Worm (Caenorhabditis elegans): ENCODE data around the gene acds-10.

acds-10 gene

ce11 chrV:5790497-5791280 is 43.1 kb downstream of the acds-10 start, which contains the start of the genes nhr-142 and F44E7.9 (continued):
- TF ChIP-seq mdl-1 (tag; optimal IDR thresholded peaks at IDR 0.05), result peak in 1 of 2 experiments; percentile 32
- peak; percentile 39; the same call in 1 of the 2 replicates for TF ChIP-seq ZK337.2 (GFP tag; IDR thresholded peaks at IDR 0.05)
- TF ChIP-seq mep-1 (tag; optimal IDR thresholded peaks at IDR 0.05), result peak; percentile 95
- TF ChIP-seq F37D6.2 (tag; optimal IDR thresholded peaks at IDR 0.05), result peak; percentile 61

ce11 chrV:5792031-5792430 is 44.4 kb downstream of the acds-10 start, which contains the start of gene ZC250.2:
Gene ZC250.2, plus strand, starts transcription at chrV:5792331.
- TF ChIP-seq nhr-6 (tag; optimal IDR thresholded peaks at IDR 0.05) (no peak), nhr-102 (tag; optimal IDR thresholded peaks at IDR 0.05) (no peak), R02D3.7 (tag; optimal IDR thresholded peaks at IDR 0.05) (no peak), snpc-4 (tag; optimal IDR thresholded peaks at IDR 0.05) (no peak), dmd-6 (GFP tag; IDR thresholded peaks at IDR 0.05) (no peak), set-16 (GFP tag; IDR thresholded peaks at IDR 0.05) (no peak), madf-9 (GFP tag; conservative IDR thresholded peaks at IDR 0.05) (no peak), zfp-3 (GFP tag; conservative IDR thresholded peaks at IDR 0.05) (no peak), lin-38 (GFP tag; IDR thresholded peaks at IDR 0.05) (no peak), nhr-237 (tag; optimal IDR thresholded peaks at IDR 0.05) (no peak), mxl-2 (GFP tag; conservative IDR thresholded peaks at IDR 0.05) (no peak), F10B5.3 (tag; optimal IDR thresholded peaks at IDR 0.05) (no peak)

DNA sequence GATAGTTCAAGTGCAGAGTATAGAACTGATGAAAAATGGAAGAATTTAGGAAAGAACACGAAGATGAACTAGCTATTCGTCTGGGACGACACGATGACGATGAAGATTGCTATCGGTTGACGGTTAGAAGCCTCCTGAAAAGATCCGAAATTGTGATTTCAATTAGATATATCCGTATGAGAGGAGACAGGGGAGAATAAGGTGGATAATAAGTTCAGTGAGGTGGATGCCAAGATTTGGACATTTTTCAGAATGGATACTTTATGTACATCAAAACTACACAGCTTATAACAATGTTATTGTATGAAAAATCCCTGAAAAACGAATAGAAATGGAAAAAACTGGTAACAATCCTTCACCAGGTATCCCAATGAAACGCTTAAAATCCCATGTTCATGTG is 50.5 kb downstream of the acds-10 start, which contains the start of gene nstp-3:
TSS of gene nstp-3 (minus strand) at position 101 of the 400 bp plus-strand sequence.
- TF ChIP-seq ceh-28 (tag; optimal IDR thresholded peaks at IDR 0.05), result no peak
- TF ChIP-seq aha-1 (tag), result peak; percentile 52
- no peak for TF ChIP-seq fkh-10 (GFP tag; optimal IDR thresholded peaks at IDR 0.05)
- TF ChIP-seq arid-1 (GFP tag; conservative IDR thresholded peaks at IDR 0.05), result no peak
- no peak for TF ChIP-seq hlh-11 (tag; optimal IDR thresholded peaks at IDR 0.05)
- no peak for TF ChIP-seq R02D3.7 (tag; optimal IDR thresholded peaks at IDR 0.05)
- TF ChIP-seq nhr-77 (tag; optimal IDR thresholded peaks at IDR 0.05), result no peak
- TF ChIP-seq lin-39 (tag; optimal IDR thresholded peaks at IDR 0.05), result no peak

DNA sequence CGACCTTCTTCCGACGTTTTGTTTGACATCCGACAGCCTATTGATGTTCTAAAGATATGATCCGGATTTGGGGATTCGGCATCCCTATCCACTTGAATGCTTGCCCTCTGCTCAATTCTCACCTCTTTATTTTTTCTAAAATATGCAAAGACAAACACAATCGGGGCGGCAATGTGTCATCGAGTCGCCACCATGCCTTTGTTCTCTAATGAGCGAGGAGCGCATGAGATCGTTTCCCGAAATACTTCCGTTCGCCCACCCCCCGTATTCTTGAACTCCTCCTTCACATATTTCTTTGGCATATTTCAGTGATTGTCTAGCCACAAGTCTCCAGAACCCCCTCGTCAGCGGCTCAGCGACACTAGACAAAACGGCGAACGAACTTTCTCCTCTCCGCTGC is 51.8 kb downstream of the acds-10 start, which contains the start of gene cyn-17:
TSS of gene cyn-17 (plus strand) at position 301 of the 400 bp plus-strand sequence.
- no peak for TF ChIP-seq nhr-102 (tag; optimal IDR thresholded peaks at IDR 0.05)
- TF ChIP-seq pqm-1 (tag; optimal IDR thresholded peaks at IDR 0.05), result no peak
- TF ChIP-seq lin-29 (GFP tag; IDR thresholded peaks at IDR 0.05), result no peak
- no peak for TF ChIP-seq ctbp-1 (GFP tag; IDR thresholded peaks at IDR 0.05)
- TF ChIP-seq ceh-28 (tag; optimal IDR thresholded peaks at IDR 0.05), result no peak
- no peak for TF ChIP-seq F10B5.3 (tag; optimal IDR thresholded peaks at IDR 0.05)
- TF ChIP-seq jun-1 (tag; optimal IDR thresholded peaks at IDR 0.05), result no peak
- TF ChIP-seq zip-11 (GFP tag; IDR thresholded peaks at IDR 0.05), result no peak
- TF ChIP-seq mxl-3 (GFP tag; optimal IDR thresholded peaks at IDR 0.05), result no peak
- no peak for TF ChIP-seq zfp-2 (tag; optimal IDR thresholded peaks at IDR 0.05)
- no peak for TF ChIP-seq spr-3 (GFP tag; optimal IDR thresholded peaks at IDR 0.05)
- no peak; the same call in 1 of the 2 replicates for TF ChIP-seq set-16 (GFP tag; IDR thresholded peaks at IDR 0.05)
- no peak for TF ChIP-seq arid-1 (GFP tag; conservative IDR thresholded peaks at IDR 0.05)
- TF ChIP-seq snpc-1.2 (GFP tag; IDR thresholded peaks at IDR 0.05), result no peak
- TF ChIP-seq nhr-28 (tag; optimal IDR thresholded peaks at IDR 0.05), result no peak
- TF ChIP-seq vab-7 (GFP tag; IDR thresholded peaks at IDR 0.05), result no peak
